Worm (Caenorhabditis elegans): ENCODE data around the gene C37C3.9.

ce11 chrV:7804801-7805163 lies 49.7 kb downstream of the C37C3.9 start, which contains the start of gene xpo-1:
- TF ChIP-seq ceh-82 (tag; optimal IDR thresholded peaks at IDR 0.05) (no peak), ceh-32 (tag; optimal IDR thresholded peaks at IDR 0.05; ENCODE audit: poor library complexity) (no peak), aly-2 (tag; optimal IDR thresholded peaks at IDR 0.05) (no peak), mdt-29 (GFP tag; IDR thresholded peaks at IDR 0.05) (no peak), mdl-1 (tag; optimal IDR thresholded peaks at IDR 0.05) (no peak), hlh-30 (tag; optimal IDR thresholded peaks at IDR 0.05; ENCODE audit: insufficient read depth) (no peak), nhr-28 (tag; optimal IDR thresholded peaks at IDR 0.05) (no peak)

Data from whole organism, L4 larva.